Worm (Caenorhabditis elegans) whole organism, young adult: Measurements from ENCODE around the gene Y55F3BR.6.

Experiments
- F23B12.7 ChIP-seq: sonication (generic microtip); optimal IDR thresholded peaks from 2 replicates; lab custom pipeline; 2017; ENCODE audit warnings: missing genetic modification characterization, mild to moderate bottlenecking, missing compliant biosample characterization, antibody characterized with exemption, moderate library complexity; ENCODE audit not compliant: insufficient read depth
- F33H1.4 ChIP-seq: fragments of 200-800 bp; sonication (Bioruptor generic); IDR thresholded peaks from 2 replicates; pipeline ENCODE4 v1.3.6; 2022; ENCODE audit warnings: missing genetic modification reagents, missing genetic modification characterization, missing compliant biosample characterization
- F49E8.2 ChIP-seq: sonication (generic microtip); optimal IDR thresholded peaks from 3 replicates; lab custom pipeline; 2017; ENCODE audit warnings: missing genetic modification characterization, mild to moderate bottlenecking, missing compliant biosample characterization, antibody characterized with exemption, moderate library complexity; ENCODE audit not compliant: insufficient read depth
- Y53G8AR.9 ChIP-seq: fragments of 200-800 bp; sonication (Bioruptor generic); conservative IDR thresholded peaks from 2 replicates; pipeline ENCODE4 v1.3.6; 2022; ENCODE audit warnings: missing genetic modification reagents, missing genetic modification characterization, missing compliant biosample characterization
- Y79H2A.3 ChIP-seq: fragments of 200-800 bp; sonication (Bioruptor generic); conservative IDR thresholded peaks from 2 replicates; pipeline ENCODE4 v1.3.6; 2022; ENCODE audit warnings: missing genetic modification reagents, missing genetic modification characterization, missing compliant biosample characterization
- ZK185.1 ChIP-seq: sonication (generic microtip); optimal IDR thresholded peaks from 2 replicates; lab custom pipeline; 2016; ENCODE audit warnings: mild to moderate bottlenecking, missing genetic modification characterization, missing compliant biosample characterization; ENCODE audit not compliant: poor library complexity, severe bottlenecking
- ama-1 ChIP-seq, 3 experiments: fragments of 150-350 bp in 1 of 3; sonication (generic microtip) in 2 of 3; optimal IDR thresholded peaks; 2 replicates each; lab custom pipeline; 2014 to 2018; ENCODE audit warnings: missing biosample characterization in 2 of 3, missing genetic modification characterization in 2 of 3, missing genetic modification reagents in 2 of 3
- ceh-91 ChIP-seq: fragments of 200-800 bp; sonication (Bioruptor generic); IDR thresholded peaks from 2 replicates; pipeline ENCODE4 v1.3.6; 2022; ENCODE audit warnings: missing genetic modification reagents, missing genetic modification characterization, missing compliant biosample characterization
- nfya-1 ChIP-seq: sonication (generic microtip); optimal IDR thresholded peaks from 2 replicates; lab custom pipeline; 2017; ENCODE audit warnings: antibody characterized with exemption, missing compliant biosample characterization, missing genetic modification characterization, borderline replicate concordance; ENCODE audit not compliant: insufficient read depth
- pbrm-1 ChIP-seq: fragments of 200-800 bp; sonication (Bioruptor generic); IDR thresholded peaks from 2 replicates; pipeline ENCODE4 v1.3.6; 2022; ENCODE audit warnings: missing genetic modification reagents, missing genetic modification characterization, missing compliant biosample characterization
- rpc-1 ChIP-seq, 2 experiments: fragments of 150-350 bp in 1 of 2; sonication (generic microtip) in 1 of 2; optimal IDR thresholded peaks; 2 replicates each; lab custom pipeline; 2014 to 2018; ENCODE audit warnings: missing biosample characterization in 1 of 2, missing genetic modification characterization in 1 of 2, missing genetic modification reagents in 1 of 2, missing genotype in 1 of 2
- somi-1 ChIP-seq: fragments of 200-800 bp; sonication (Bioruptor generic); optimal IDR thresholded peaks from 2 replicates; lab custom pipeline; 2018; ENCODE audit warnings: mild to moderate bottlenecking, missing genetic modification characterization, missing compliant biosample characterization
- tbp1 ChIP-seq: fragments of 200-800 bp; sonication (Bioruptor generic); optimal IDR thresholded peaks from 2 replicates; lab custom pipeline; 2018; ENCODE audit warnings: mild to moderate bottlenecking, missing genetic modification characterization, missing compliant biosample characterization
- unc-62 ChIP-seq: fragments of 150-350 bp; optimal IDR thresholded peaks from 2 replicates; lab custom pipeline; 2014; ENCODE audit warnings: missing biosample characterization, missing genetic modification reagents, missing genetic modification characterization

ce11 chrIV:817879-818278, 24.0 kb downstream of the Y55F3BR.6 start:
- TF ChIP-seq unc-62 (GFP tag; lab: Kevin White, UChicago) (no peak), Y53G8AR.9 (no peak), pbrm-1 (GFP tag; lab: Robert Waterston, UW) (no peak), F49E8.2 (tag; lab: Kevin White, UChicago) (no peak), F23B12.7 (tag; lab: Kevin White, UChicago) (no peak), ama-1 (optimal IDR thresholded peaks at IDR 0.05; lab: Kevin White, UChicago) (no peak), ama-1 (GFP tag; optimal IDR thresholded peaks at IDR 0.05; lab: Kevin White, UChicago) (no peak), ZK185.1 (tag; lab: Kevin White, UChicago) (no peak), F33H1.4 (GFP tag; lab: Robert Waterston, UW) (no peak), nfya-1 (no peak), rpc-1 (optimal IDR thresholded peaks at IDR 0.05; lab: Kevin White, UChicago) (peak; percentile 18), rpc-1 (tag; optimal IDR thresholded peaks at IDR 0.05; lab: Kevin White, UChicago) (peak; percentile 29), somi-1 (GFP tag; lab: Kevin White, UChicago) (no peak), ceh-91 (GFP tag; lab: Robert Waterston, UW) (no peak), Y79H2A.3 (no peak), tbp1 (GFP tag; lab: Kevin White, UChicago) (peak; percentile 64)
